Worm (Caenorhabditis elegans): Measurements from ENCODE around the gene coh-1.

- no peak for TF ChIP-seq lsy-2 (tag; optimal IDR thresholded peaks at IDR 0.05)
- TF ChIP-seq snpc-4 (tag; optimal IDR thresholded peaks at IDR 0.05), result no peak
- no peak for TF ChIP-seq ceh-39 (tag; optimal IDR thresholded peaks at IDR 0.05)
- no peak for TF ChIP-seq lin-32 (GFP tag; optimal IDR thresholded peaks at IDR 0.05)
- no peak for TF ChIP-seq blmp-1 (tag; optimal IDR thresholded peaks at IDR 0.05)
- TF ChIP-seq lin-13 (tag; optimal IDR thresholded peaks at IDR 0.05), result no peak
- TF ChIP-seq nhr-28 (tag; optimal IDR thresholded peaks at IDR 0.05), result no peak
- no peak for TF ChIP-seq nhr-76 (tag; optimal IDR thresholded peaks at IDR 0.05)
- TF ChIP-seq unc-39 (tag; optimal IDR thresholded peaks at IDR 0.05), result no peak
- no peak for TF ChIP-seq nhr-12 (tag; optimal IDR thresholded peaks at IDR 0.05)
- no peak for TF ChIP-seq cnd-1 (tag; optimal IDR thresholded peaks at IDR 0.05)
- no peak for TF ChIP-seq nhr-237 (tag; optimal IDR thresholded peaks at IDR 0.05)
- TF ChIP-seq elt-3 (tag; optimal IDR thresholded peaks at IDR 0.05), result no peak
These were observed 36.9 kb downstream of the coh-1 start, which contains the start of gene C01C10.2 for ce11 chrX:7437949-7438348.

Measured in whole organism, mixed stage, embryonic.